Worm (Caenorhabditis elegans): ENCODE results near the gene C52B9.8.

C52B9.8 gene

ce11 chrX:4265283-4265907 lies 46.2 kb downstream of the C52B9.8 start, which contains the start of gene coel-1 (continued):
- no peak for TF ChIP-seq lsl-1 (GFP tag; optimal IDR thresholded peaks at IDR 0.05)
- TF ChIP-seq chd-7 (tag; optimal IDR thresholded peaks at IDR 0.05): no peak
- no peak for TF ChIP-seq madf-3 (GFP tag; IDR thresholded peaks at IDR 0.05)
- peak; percentile 52 for TF ChIP-seq nhr-80 (tag; optimal IDR thresholded peaks at IDR 0.05)
- peak; percentile 50; the same call in 1 of the 2 replicates for TF ChIP-seq K11D2.4 (GFP tag; IDR thresholded peaks at IDR 0.05)
- TF ChIP-seq sdz-38 (tag; optimal IDR thresholded peaks at IDR 0.05): no peak
- no peak for TF ChIP-seq lsy-27 (tag; optimal IDR thresholded peaks at IDR 0.05; ENCODE audit: borderline replicate concordance, insufficient read depth)
- no peak for TF ChIP-seq lag-1 (GFP tag; IDR thresholded peaks at IDR 0.05)
- TF ChIP-seq cebp-2 (GFP tag; IDR thresholded peaks at IDR 0.05): no peak
- TF ChIP-seq ceh-27 (GFP tag; optimal IDR thresholded peaks at IDR 0.05): peak; percentile 52
- no peak for TF ChIP-seq ztf-22 (GFP tag; optimal IDR thresholded peaks at IDR 0.05)
- TF ChIP-seq fkh-3 (tag; optimal IDR thresholded peaks at IDR 0.05): no peak
- TF ChIP-seq ztf-28 (GFP tag; IDR thresholded peaks at IDR 0.05): no peak
- no peak for TF ChIP-seq gei-17 (GFP tag; optimal IDR thresholded peaks at IDR 0.05)
- no peak for TF ChIP-seq him-1 (tag; optimal IDR thresholded peaks at IDR 0.05)
- no peak for TF ChIP-seq F57C9.4 (tag; optimal IDR thresholded peaks at IDR 0.05)
- no peak for TF ChIP-seq C17E4.6 (GFP tag; IDR thresholded peaks at IDR 0.05)
- no peak for TF ChIP-seq ztf-6 (GFP tag; IDR thresholded peaks at IDR 0.05)
- 0 out of 2 replicates have a peak, but pooled peaks have one; percentile 26 for TF ChIP-seq bed-2 (GFP tag; IDR thresholded peaks at IDR 0.05)
- TF ChIP-seq pbrm-1 (GFP tag; IDR thresholded peaks at IDR 0.05): no peak
- TF ChIP-seq tbx-9 (tag; optimal IDR thresholded peaks at IDR 0.05; ENCODE audit: borderline replicate concordance): no peak
- no peak for TF ChIP-seq ceh-58 (GFP tag; IDR thresholded peaks at IDR 0.05)
- no peak for TF ChIP-seq snpc-4 (GFP tag; optimal IDR thresholded peaks at IDR 0.05)
- TF ChIP-seq snpc-4 (tag; optimal IDR thresholded peaks at IDR 0.05): no peak
- TF ChIP-seq ztf-18 (tag; optimal IDR thresholded peaks at IDR 0.05): no peak
- TF ChIP-seq ceh-40 (GFP tag; IDR thresholded peaks at IDR 0.05): no peak
- no peak for TF ChIP-seq hmg-20 (GFP tag; IDR thresholded peaks at IDR 0.05)
- TF ChIP-seq F10E7.11 (tag; optimal IDR thresholded peaks at IDR 0.05): no peak
- no peak; the same call in 1 of the 2 replicates for TF ChIP-seq dox-1 (GFP tag; IDR thresholded peaks at IDR 0.05)
- no peak for TF ChIP-seq nfya-2 (GFP tag; IDR thresholded peaks at IDR 0.05)
- no peak for TF ChIP-seq dpff-1 (tag; optimal IDR thresholded peaks at IDR 0.05)
- TF ChIP-seq ceh-100 (GFP tag; IDR thresholded peaks at IDR 0.05): no peak

ce11 chrX:4263820-4264219 lies 47.7 kb downstream of the C52B9.8 start:
- no peak for TF ChIP-seq egrh-3 (GFP tag; IDR thresholded peaks at IDR 0.05)
- TF ChIP-seq madf-6 (GFP tag; IDR thresholded peaks at IDR 0.05): no peak
- no peak for TF ChIP-seq Y53G8AR.9 (GFP tag; conservative IDR thresholded peaks at IDR 0.05)
- TF ChIP-seq sea-2 (GFP tag; IDR thresholded peaks at IDR 0.05): no peak
- no peak for TF ChIP-seq let-607 (tag; optimal IDR thresholded peaks at IDR 0.05)

ce11 chrX:4260297-4260696 lies 51.3 kb downstream of the C52B9.8 start, which contains the start of gene C52B9.4:
Gene C52B9.4, plus strand, starts transcription at chrX:4260652.
- TF ChIP-seq xnd-1 (tag; optimal IDR thresholded peaks at IDR 0.05) (no peak), F57A8.1 (GFP tag; optimal IDR thresholded peaks at IDR 0.05) (no peak), Y79H2A.3 (GFP tag; conservative IDR thresholded peaks at IDR 0.05) (no peak), nhr-27 (tag; optimal IDR thresholded peaks at IDR 0.05) (no peak), B0035.1 (tag; optimal IDR thresholded peaks at IDR 0.05) (no peak), Y67H2A.10 (GFP tag; conservative IDR thresholded peaks at IDR 0.05) (no peak), hmg-1.2 (GFP tag; IDR thresholded peaks at IDR 0.05) (peak; percentile 56; the same call in 1 of the 2 replicates), rcor-1 (GFP tag; IDR thresholded peaks at IDR 0.05) (no peak), madf-10 (tag; optimal IDR thresholded peaks at IDR 0.05) (no peak), lsy-27 (tag; optimal IDR thresholded peaks at IDR 0.05; ENCODE audit: borderline replicate concordance, insufficient read depth) (no peak), T07F8.4 (tag; optimal IDR thresholded peaks at IDR 0.05) (no peak), ceh-40 (GFP tag; IDR thresholded peaks at IDR 0.05) (no peak), ZK185.1 (tag; optimal IDR thresholded peaks at IDR 0.05; ENCODE audit: poor library complexity, severe bottlenecking) (no peak), C17E4.6 (GFP tag; IDR thresholded peaks at IDR 0.05) (no peak)
